Worm (Caenorhabditis elegans) whole organism, L3 larva: ENCODE results near the gene F47G9.4.

Source experiments
- ZK546.5 ChIP-seq: sonication (generic microtip); optimal IDR thresholded peaks from 2 replicates; lab custom pipeline; 2017; ENCODE audit warnings: missing biosample characterization, missing genetic modification characterization
- aly-2 ChIP-seq: fragments of 150-350 bp; optimal IDR thresholded peaks from 2 replicates; lab custom pipeline; 2014; ENCODE audit warnings: missing biosample characterization, missing genetic modification characterization
- ceh-82 ChIP-seq: fragments of 150-350 bp; optimal IDR thresholded peaks from 2 replicates; lab custom pipeline; 2014; ENCODE audit warnings: missing biosample characterization, missing genetic modification characterization
- daf-12 ChIP-seq: fragments of 150-350 bp; optimal IDR thresholded peaks from 2 replicates; lab custom pipeline; 2014; ENCODE audit warnings: missing biosample characterization, missing genetic modification reagents, missing genetic modification characterization
- elt-2 ChIP-seq: sonication (generic microtip); optimal IDR thresholded peaks from 2 replicates; lab custom pipeline; 2016; ENCODE audit warnings: missing genetic modification reagents, mild to moderate bottlenecking, missing genetic modification characterization, missing compliant biosample characterization
- fkh-10 ChIP-seq: sonication (generic microtip); optimal IDR thresholded peaks from 2 replicates; lab custom pipeline; 2017; ENCODE audit warnings: missing biosample characterization, missing genetic modification reagents, missing genetic modification characterization
- nhr-11 ChIP-seq: fragments of 150-350 bp; optimal IDR thresholded peaks from 2 replicates; lab custom pipeline; 2014; ENCODE audit warnings: missing biosample characterization, missing genetic modification characterization
- nhr-77 ChIP-seq: fragments of 150-350 bp; optimal IDR thresholded peaks from 2 replicates; lab custom pipeline; 2014; ENCODE audit warnings: missing biosample characterization, missing genetic modification characterization
- skn-1 ChIP-seq: fragments of 150-350 bp; optimal IDR thresholded peaks from 2 replicates; lab custom pipeline; 2014; ENCODE audit warnings: missing biosample characterization, missing genetic modification characterization
- snpc-4 ChIP-seq: fragments of 150-350 bp; optimal IDR thresholded peaks from 2 replicates; lab custom pipeline; 2014; ENCODE audit warnings: missing biosample characterization, missing genetic modification characterization
- tbx-2 ChIP-seq: sonication (generic microtip); optimal IDR thresholded peaks from 2 replicates; lab custom pipeline; 2016; ENCODE audit warnings: mild to moderate bottlenecking, missing genetic modification characterization, missing compliant biosample characterization
- unc-62 ChIP-seq: fragments of 150-350 bp; sonication (generic microtip); optimal IDR thresholded peaks from 4 replicates; lab custom pipeline; 2014; ENCODE audit warnings: missing biosample characterization, missing genetic modification reagents, missing genetic modification characterization
- ztf-11 ChIP-seq: fragments of 150-350 bp; optimal IDR thresholded peaks from 2 replicates; lab custom pipeline; 2014; ENCODE audit warnings: missing biosample characterization, missing genetic modification characterization

ce11 chrV:11272848-11273247, 48.8 kb downstream of the F47G9.4 start, which contains the start of gene clec-223:
- no peak for TF ChIP-seq nhr-77 (tag; lab: Kevin White, UChicago)
- no peak for TF ChIP-seq daf-12 (tag; lab: Kevin White, UChicago)
- no peak for TF ChIP-seq tbx-2 (tag; lab: Kevin White, UChicago)
- no peak for TF ChIP-seq aly-2 (tag; lab: Kevin White, UChicago)
- TF ChIP-seq skn-1 = no peak
- no peak for TF ChIP-seq snpc-4 (tag; lab: Kevin White, UChicago)
- TF ChIP-seq nhr-11 = no peak
- no peak for TF ChIP-seq ZK546.5 (tag; lab: Kevin White, UChicago)
- TF ChIP-seq ceh-82 = no peak
- TF ChIP-seq elt-2 = no peak
- TF ChIP-seq unc-62 (GFP tag; lab: Kevin White, UChicago) = no peak
- no peak for TF ChIP-seq ztf-11 (tag; lab: Kevin White, UChicago)
- no peak for TF ChIP-seq fkh-10 (GFP tag; lab: Kevin White, UChicago)
